Worm (Caenorhabditis elegans) whole organism, L2 larva: ENCODE results near the gene rpl-7A.

Experiments
- F13H6.1 ChIP-seq: sonication (generic microtip); optimal IDR thresholded peaks from 2 replicates; lab custom pipeline; 2016; ENCODE audit warnings: missing genetic modification characterization, missing compliant biosample characterization
- Y55F3AM.14 ChIP-seq: fragments of 200-800 bp; sonication (Bioruptor generic); optimal IDR thresholded peaks from 2 replicates; lab custom pipeline; 2018; ENCODE audit warnings: mild to moderate bottlenecking, missing genetic modification characterization, missing compliant biosample characterization
- ZK546.5 ChIP-seq: sonication (generic microtip); optimal IDR thresholded peaks from 2 replicates; lab custom pipeline; 2017; ENCODE audit warnings: missing biosample characterization, missing genetic modification characterization
- alr-1 ChIP-seq: fragments of 150-350 bp; optimal IDR thresholded peaks from 2 replicates; lab custom pipeline; 2014; ENCODE audit warnings: missing biosample characterization, missing genetic modification characterization
- ama-1 ChIP-seq: fragments of 150-350 bp; optimal IDR thresholded peaks from 2 replicates; lab custom pipeline; 2018; ENCODE audit warnings: inconsistent platforms
- blmp-1 ChIP-seq: sonication (generic microtip); optimal IDR thresholded peaks from 2 replicates; lab custom pipeline; 2017; ENCODE audit warnings: missing genetic modification characterization, mild to moderate bottlenecking, missing compliant biosample characterization, antibody characterized with exemption, moderate library complexity; ENCODE audit not compliant: insufficient read depth
- ceh-16 ChIP-seq: fragments of 150-350 bp; optimal IDR thresholded peaks from 2 replicates; lab custom pipeline; 2014; ENCODE audit warnings: missing biosample characterization, missing genetic modification characterization
- ceh-82 ChIP-seq: fragments of 150-350 bp; optimal IDR thresholded peaks from 2 replicates; lab custom pipeline; 2014; ENCODE audit warnings: missing biosample characterization, missing genetic modification characterization
- crh-2 ChIP-seq: sonication (generic microtip); optimal IDR thresholded peaks from 2 replicates; lab custom pipeline; 2017; ENCODE audit warnings: missing biosample characterization, missing genetic modification characterization
- egl-27 ChIP-seq: sonication (generic microtip); optimal IDR thresholded peaks from 3 replicates; lab custom pipeline; 2017; ENCODE audit warnings: missing biosample characterization, missing genetic modification reagents, missing genetic modification characterization
- elt-1 ChIP-seq: fragments of 150-350 bp; optimal IDR thresholded peaks from 2 replicates; lab custom pipeline; 2014; ENCODE audit warnings: missing biosample characterization, missing genetic modification characterization
- elt-3 ChIP-seq: sonication (generic microtip); optimal IDR thresholded peaks from 2 replicates; lab custom pipeline; 2017; ENCODE audit warnings: missing biosample characterization, missing genetic modification characterization
- fos-1 ChIP-seq: fragments of 150-350 bp; optimal IDR thresholded peaks from 2 replicates; lab custom pipeline; 2014; ENCODE audit warnings: missing biosample characterization, missing genetic modification characterization
- gmeb-1 ChIP-seq: fragments of 150-350 bp; optimal IDR thresholded peaks from 2 replicates; lab custom pipeline; 2014; ENCODE audit warnings: missing biosample characterization, missing genetic modification characterization
- lin-11 ChIP-seq: fragments of 150-350 bp; sonication (generic microtip); optimal IDR thresholded peaks from 2 replicates; lab custom pipeline; 2014; ENCODE audit warnings: missing biosample characterization, missing genetic modification characterization, inconsistent platforms, mixed read lengths
- lin-13 ChIP-seq: fragments of 150-350 bp; optimal IDR thresholded peaks from 2 replicates; lab custom pipeline; 2014; ENCODE audit warnings: missing biosample characterization, missing genetic modification reagents, missing genetic modification characterization
- mbf-1 ChIP-seq: sonication (generic microtip); optimal IDR thresholded peaks from 2 replicates; lab custom pipeline; 2017; ENCODE audit warnings: missing biosample characterization, missing genetic modification characterization
- mdl-1 ChIP-seq, 2 experiments: fragments of 150-350 bp in 1 of 2; sonication (generic microtip) in 1 of 2; optimal IDR thresholded peaks; 2 replicates each; lab custom pipeline; 2017; ENCODE audit warnings: missing biosample characterization in 2 of 2, missing genetic modification characterization in 2 of 2
- nhr-10 ChIP-seq: sonication (generic microtip); optimal IDR thresholded peaks from 2 replicates; lab custom pipeline; 2017; ENCODE audit warnings: missing biosample characterization, missing genetic modification characterization
- nhr-11 ChIP-seq: fragments of 150-350 bp; optimal IDR thresholded peaks from 2 replicates; lab custom pipeline; 2014; ENCODE audit warnings: missing biosample characterization, missing genetic modification characterization
- nhr-12 ChIP-seq: fragments of 150-350 bp; optimal IDR thresholded peaks from 2 replicates; lab custom pipeline; 2014; ENCODE audit warnings: missing biosample characterization, missing genetic modification characterization
- nhr-129 ChIP-seq: fragments of 150-350 bp; optimal IDR thresholded peaks from 2 replicates; lab custom pipeline; 2014; ENCODE audit warnings: missing biosample characterization, missing genetic modification characterization
- nhr-21 ChIP-seq: fragments of 150-350 bp; optimal IDR thresholded peaks from 2 replicates; lab custom pipeline; 2014; ENCODE audit warnings: missing biosample characterization, missing genetic modification characterization
- nhr-237 ChIP-seq: fragments of 150-350 bp; optimal IDR thresholded peaks from 2 replicates; lab custom pipeline; 2014; ENCODE audit warnings: missing biosample characterization, missing genetic modification characterization
- nhr-25 ChIP-seq: fragments of 150-350 bp; sonication (generic microtip); optimal IDR thresholded peaks from 3 replicates; lab custom pipeline; 2014; ENCODE audit warnings: missing biosample characterization, missing genetic modification characterization
- nhr-6 ChIP-seq: fragments of 150-350 bp; optimal IDR thresholded peaks from 2 replicates; lab custom pipeline; 2014; ENCODE audit warnings: missing biosample characterization, missing genetic modification characterization
- sem-4 ChIP-seq: fragments of 150-350 bp; optimal IDR thresholded peaks from 2 replicates; lab custom pipeline; 2014; ENCODE audit warnings: missing biosample characterization, missing genetic modification reagents, missing genetic modification characterization
- sma-3 ChIP-seq: sonication (generic microtip); optimal IDR thresholded peaks from 2 replicates; lab custom pipeline; 2016; ENCODE audit warnings: missing genetic modification reagents, missing genetic modification characterization, missing compliant biosample characterization
- sma-9 ChIP-seq, 2 experiments: fragments of 150-350 bp in 1 of 2; sonication (generic microtip) in 1 of 2; optimal IDR thresholded peaks; 2 replicates each; lab custom pipeline; 2014 to 2016; ENCODE audit warnings: missing genetic modification characterization in 2 of 2, mild to moderate bottlenecking in 1 of 2, missing biosample characterization in 1 of 2, missing compliant biosample characterization in 1 of 2, missing genetic modification reagents in 1 of 2, moderate library complexity in 1 of 2
- unc-55 ChIP-seq: fragments of 150-350 bp; sonication (generic microtip); optimal IDR thresholded peaks from 3 replicates; lab custom pipeline; 2014; ENCODE audit warnings: missing biosample characterization, missing genetic modification reagents, missing genetic modification characterization
- unc-62 ChIP-seq: fragments of 150-350 bp; optimal IDR thresholded peaks from 2 replicates; lab custom pipeline; 2014; ENCODE audit warnings: missing biosample characterization, missing genetic modification reagents, missing genetic modification characterization
- zag-1 ChIP-seq: fragments of 150-350 bp; optimal IDR thresholded peaks from 2 replicates; lab custom pipeline; 2014; ENCODE audit warnings: missing biosample characterization, missing genetic modification characterization
- ztf-11 ChIP-seq: sonication (generic microtip); optimal IDR thresholded peaks from 2 replicates; lab custom pipeline; 2017; ENCODE audit warnings: missing biosample characterization, missing genetic modification characterization

The rpl-7A gene

DNA sequence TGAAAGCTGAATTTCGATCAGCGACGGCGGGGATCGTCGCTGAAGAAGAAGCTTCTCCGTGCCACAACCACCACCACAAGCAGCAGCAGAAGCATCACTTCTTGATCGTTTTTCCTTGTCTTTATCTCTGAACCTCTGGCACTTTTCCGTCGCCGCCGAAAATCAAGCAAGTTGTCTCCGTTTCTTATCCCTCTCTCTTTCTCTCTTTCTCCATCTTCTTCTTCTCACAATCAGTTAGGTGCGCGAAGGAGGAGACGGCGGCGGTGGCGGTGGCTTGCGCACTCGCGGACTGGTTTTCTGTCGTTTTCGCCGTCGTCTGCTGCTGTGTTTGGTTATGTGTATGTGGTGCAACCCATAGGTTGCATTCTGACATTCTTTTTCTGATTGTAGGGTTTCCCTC is 8.0 kb upstream of the rpl-7A start (continued):
- TF ChIP-seq unc-62 (GFP tag; lab: Kevin White, UChicago) (no peak), nhr-12 (tag; lab: Kevin White, UChicago) (no peak), alr-1 (tag; lab: Kevin White, UChicago) (no peak), mdl-1 (tag; optimal IDR thresholded peaks at IDR 0.05; lab: Kevin White, UChicago) (peak in 1 of 2 experiments; percentile 8), ceh-82 (tag; lab: Kevin White, UChicago) (no peak), ceh-16 (tag; lab: Kevin White, UChicago) (no peak), nhr-6 (tag; lab: Kevin White, UChicago) (no peak), fos-1 (tag; lab: Kevin White, UChicago) (no peak), crh-2 (no peak), Y55F3AM.14 (GFP tag; lab: Kevin White, UChicago) (peak; percentile 12), ztf-11 (no peak), nhr-21 (tag; lab: Kevin White, UChicago) (peak; percentile 45)
- TF ChIP-seq, all 48 proteins: peak for 9

DNA sequence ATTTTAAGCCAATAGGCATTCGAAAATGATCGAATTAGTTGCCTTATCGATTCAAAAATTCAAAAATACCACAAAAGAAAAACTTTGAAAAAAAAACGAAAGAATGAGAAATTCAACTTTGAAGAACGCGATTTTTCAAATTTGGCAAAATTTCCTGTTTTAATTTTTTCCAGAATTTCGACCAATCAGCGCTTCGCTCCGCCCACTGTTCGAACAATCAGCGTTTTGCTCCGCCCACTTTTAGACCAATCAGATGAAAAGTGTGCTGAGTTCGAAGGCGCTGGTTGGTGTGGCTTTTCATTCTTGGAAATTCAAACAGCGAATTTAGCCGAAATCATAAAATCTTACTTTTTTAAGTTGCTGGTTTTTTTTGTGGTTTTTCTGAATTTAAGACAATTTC is 7.2 kb upstream of the rpl-7A start:
- TF ChIP-seq zag-1 (no peak), blmp-1 (no peak), ama-1 (lab: Kevin White, UChicago) (no peak), elt-3 (tag; lab: Kevin White, UChicago) (no peak), mbf-1 (tag; lab: Kevin White, UChicago) (no peak), sem-4 (tag; lab: Kevin White, UChicago) (no peak), F13H6.1 (tag; lab: Kevin White, UChicago) (no peak), ZK546.5 (tag; lab: Kevin White, UChicago) (no peak), nhr-10 (tag; lab: Kevin White, UChicago) (no peak), lin-11 (tag; lab: Kevin White, UChicago) (no peak), ztf-11 (no peak), gmeb-1 (no peak), egl-27 (tag; lab: Kevin White, UChicago) (no peak), sma-9 (GFP tag; optimal IDR thresholded peaks at IDR 0.05; lab: Kevin White, UChicago) (no peak), sma-9 (tag; optimal IDR thresholded peaks at IDR 0.05; lab: Kevin White, UChicago) (no peak)

DNA sequence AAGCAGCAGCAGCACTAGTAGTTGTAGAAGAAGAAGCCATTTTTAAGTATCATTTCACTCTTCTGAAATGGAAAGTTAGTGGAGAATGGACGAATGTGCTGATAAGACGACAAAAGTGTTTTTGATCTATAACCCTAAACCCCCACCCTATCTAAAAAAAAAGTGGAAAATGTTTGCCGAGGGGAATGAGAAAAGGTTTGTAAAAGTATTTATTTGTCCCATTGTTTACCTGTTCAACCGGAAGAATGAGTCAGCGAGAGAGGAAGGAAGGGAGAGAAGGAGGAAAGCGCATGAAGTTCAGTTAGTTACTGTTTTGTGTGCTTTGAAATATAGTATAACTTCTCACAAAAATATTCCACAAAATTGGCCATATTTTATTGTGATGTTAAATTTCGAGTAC is 6.7 kb upstream of the rpl-7A start:
- TF ChIP-seq nhr-129 (tag; lab: Kevin White, UChicago) = no peak
- TF ChIP-seq lin-13 = no peak
- TF ChIP-seq crh-2 = peak; percentile 2
- TF ChIP-seq nhr-21 (tag; lab: Kevin White, UChicago) = no peak
- no peak for TF ChIP-seq elt-3 (tag; lab: Kevin White, UChicago)
- peak; percentile 1 for TF ChIP-seq sma-3 (GFP tag; lab: Kevin White, UChicago)
- TF ChIP-seq alr-1 (tag; lab: Kevin White, UChicago) = no peak
- no peak for TF ChIP-seq elt-1
- TF ChIP-seq mdl-1 (tag; optimal IDR thresholded peaks at IDR 0.05; lab: Kevin White, UChicago) = no peak
- TF ChIP-seq blmp-1 = peak; percentile 41
- no peak for TF ChIP-seq nhr-25 (tag; lab: Kevin White, UChicago)
- peak; percentile 19 for TF ChIP-seq sem-4 (tag; lab: Kevin White, UChicago)
- no peak for TF ChIP-seq unc-55 (GFP tag; lab: Kevin White, UChicago)
- TF ChIP-seq fos-1 (tag; lab: Kevin White, UChicago) = peak; percentile 25
- TF ChIP-seq lin-11 (tag; lab: Kevin White, UChicago) = no peak
- no peak for TF ChIP-seq nhr-237 (tag; lab: Kevin White, UChicago)

DNA sequence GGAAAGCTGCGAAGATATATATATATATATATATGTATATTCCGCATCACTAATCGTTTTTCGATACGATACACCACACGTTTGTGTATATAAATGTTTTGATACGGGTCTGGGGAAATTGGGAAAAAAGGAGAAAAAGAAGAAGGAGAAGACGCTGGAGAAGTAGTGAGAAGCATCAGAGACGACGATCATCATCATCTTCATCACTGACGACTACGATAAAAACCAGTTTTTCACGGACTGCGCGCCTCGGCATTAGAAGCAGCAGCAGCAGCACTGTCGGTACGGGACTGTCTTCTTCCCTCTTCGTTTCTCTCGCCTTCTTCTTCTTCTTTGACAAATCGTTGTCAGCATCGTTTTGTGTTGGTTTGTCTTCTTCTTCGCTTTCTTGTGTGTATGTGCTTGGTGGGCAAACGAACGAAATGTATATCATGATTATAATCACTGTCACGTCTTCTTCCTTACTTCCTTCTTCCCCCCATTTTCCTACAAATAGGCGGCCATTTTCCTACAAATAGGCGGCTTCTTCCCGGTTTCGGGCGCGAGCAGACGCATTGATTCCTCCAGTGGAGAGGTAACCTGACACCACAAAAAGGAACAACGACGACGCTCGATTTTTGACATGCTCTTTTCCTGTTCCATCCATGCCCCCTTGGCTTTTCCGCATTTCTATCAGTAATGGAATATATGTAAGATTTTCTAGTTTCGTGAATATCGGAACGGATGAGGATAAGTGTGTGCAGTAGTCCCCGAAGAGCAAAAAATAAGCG is 5.8 kb upstream of the rpl-7A start:
- TF ChIP-seq nhr-21 (tag; lab: Kevin White, UChicago) (peak; percentile 38), fos-1 (tag; lab: Kevin White, UChicago) (peak; percentile 34), sma-3 (GFP tag; lab: Kevin White, UChicago) (peak; percentile 9), nhr-11 (tag; lab: Kevin White, UChicago) (no peak), nhr-25 (tag; lab: Kevin White, UChicago) (peak; percentile 51), blmp-1 (peak; percentile 59), zag-1 (no peak)
